Fruit fly (Drosophila melanogaster) whole organism, embryonic: ENCODE measurements around the gene Pgls.

Source experiments
- Abd-B ChIP-seq: fragments of 200-800 bp; sonication (Bioruptor generic); optimal IDR thresholded peaks from 2 replicates; lab custom pipeline; 2018; ENCODE audit warnings: missing biosample characterization, mild to moderate bottlenecking, missing genetic modification characterization, moderate library complexity
- CG7786 ChIP-seq: fragments of 200-800 bp; sonication (Bioruptor generic); optimal IDR thresholded peaks from 2 replicates; lab custom pipeline; 2016; ENCODE audit warnings: missing biosample characterization, missing genetic modification characterization
- Ets97D ChIP-seq: fragments of 200-800 bp; sonication (Bioruptor generic); optimal IDR thresholded peaks from 3 replicates; lab custom pipeline; 2016; ENCODE audit warnings: missing biosample characterization, missing genetic modification characterization

DNA sequence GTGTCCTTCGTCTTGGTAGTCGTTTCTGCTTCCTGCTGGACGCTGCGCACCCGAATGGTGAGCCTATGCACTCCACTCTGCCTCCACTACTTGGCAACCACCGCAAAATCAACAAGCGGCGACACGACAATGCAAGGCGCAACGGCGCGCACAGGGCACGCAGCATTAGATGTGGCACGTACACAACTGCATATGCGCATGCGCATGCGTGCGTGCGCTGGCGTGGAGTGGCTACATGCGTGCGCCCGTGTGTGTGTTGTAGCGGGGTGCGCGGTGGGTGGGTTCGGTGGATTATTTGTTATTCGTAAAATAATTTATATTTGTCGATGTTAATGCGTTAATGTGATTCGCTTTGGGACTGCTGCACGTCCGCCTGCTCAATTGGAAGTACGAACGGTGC, 11.6 kb upstream of the Pgls start:
- TF ChIP-seq Abd-B (GFP tag; lab: Kevin White, UChicago) (no peak), Ets97D (GFP tag; lab: Kevin White, UChicago) (no peak), CG7786 (GFP tag; lab: Kevin White, UChicago) (no peak)
